Worm (Caenorhabditis elegans) whole organism, L2 larva: ENCODE measurements around the gene ctsa-1.1.

ENCODE experiments used
- ZK546.5 ChIP-seq: sonication (generic microtip); optimal IDR thresholded peaks from 2 replicates; lab custom pipeline; 2017; ENCODE audit warnings: missing biosample characterization, missing genetic modification characterization
- egl-27 ChIP-seq: sonication (generic microtip); optimal IDR thresholded peaks from 3 replicates; lab custom pipeline; 2017; ENCODE audit warnings: missing biosample characterization, missing genetic modification reagents, missing genetic modification characterization
- nhr-6 ChIP-seq: fragments of 150-350 bp; optimal IDR thresholded peaks from 2 replicates; lab custom pipeline; 2014; ENCODE audit warnings: missing biosample characterization, missing genetic modification characterization

DNA sequence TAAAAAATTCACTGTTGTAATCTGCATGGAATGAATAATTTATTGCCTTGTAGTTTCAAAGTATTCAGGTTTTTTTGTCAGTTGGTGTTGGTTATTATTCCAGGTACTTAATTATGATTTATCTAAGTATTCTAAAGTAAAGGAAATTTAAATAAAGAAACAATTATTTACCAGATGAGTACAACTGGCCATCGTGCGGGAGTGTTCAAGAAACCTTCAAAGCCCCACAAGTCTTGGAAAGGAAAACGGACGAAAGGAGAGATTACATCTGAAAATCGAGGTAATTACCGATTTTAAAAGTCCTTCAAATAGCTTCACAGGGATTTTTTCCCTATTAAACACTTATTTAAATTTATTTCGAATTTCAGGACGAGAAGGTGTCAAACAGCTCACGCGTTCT lies 27.3 kb upstream of the ctsa-1.1 start, which contains the start of gene tag-151:
- no peak for TF ChIP-seq ZK546.5 (tag; lab: Kevin White, UChicago)
- no peak for TF ChIP-seq egl-27 (tag; lab: Kevin White, UChicago)
- no peak for TF ChIP-seq nhr-6 (tag; lab: Kevin White, UChicago)
